Fruit fly (Drosophila melanogaster) whole organism, wandering third instar larva: ENCODE measurements around the gene dysc.

Experiments used
- Abd-B ChIP-seq: fragments of >200 bp; optimal IDR thresholded peaks from 2 replicates; lab custom pipeline; 2017; ENCODE audit warnings: missing biosample characterization, missing genetic modification characterization
- CG32264 ChIP-seq: fragments of 200-800 bp; sonication (Bioruptor generic); optimal IDR thresholded peaks from 2 replicates; lab custom pipeline; 2016; ENCODE audit warnings: missing biosample characterization, missing genetic modification characterization
- Dif ChIP-seq: fragments of 200-275, 200-300 bp; sonication (Bioruptor generic); optimal IDR thresholded peaks from 2 replicates; lab custom pipeline; 2018; ENCODE audit warnings: missing biosample characterization, missing genetic modification characterization; ENCODE audit not compliant: partially characterized antibody
- Hr78 ChIP-seq: fragments of >200 bp; optimal IDR thresholded peaks from 2 replicates; lab custom pipeline; 2017; ENCODE audit warnings: missing biosample characterization, missing genetic modification characterization
- Hr83 ChIP-seq: fragments of 200-300 bp; sonication (Bioruptor generic); optimal IDR thresholded peaks from 2 replicates; lab custom pipeline; 2016; ENCODE audit warnings: missing biosample characterization, mild to moderate bottlenecking, missing genetic modification characterization, moderate library complexity; ENCODE audit not compliant: poor library complexity, severe bottlenecking
- OdsH ChIP-seq: fragments of 200-800 bp; sonication (Bioruptor generic); optimal IDR thresholded peaks from 2 replicates; lab custom pipeline; 2016; ENCODE audit warnings: missing biosample characterization, mild to moderate bottlenecking, missing genetic modification characterization
- brk ChIP-seq: fragments of 200-800 bp; sonication (Bioruptor generic); optimal IDR thresholded peaks from 2 replicates; lab custom pipeline; 2016; ENCODE audit warnings: missing biosample characterization, mild to moderate bottlenecking, missing genetic modification characterization
- dmrt93B ChIP-seq: fragments of 200-800 bp; sonication (Bioruptor generic); optimal IDR thresholded peaks from 2 replicates; lab custom pipeline; 2018; ENCODE audit warnings: missing biosample characterization, mild to moderate bottlenecking, missing genetic modification characterization
- ey ChIP-seq: fragments of 200-800 bp; sonication (Bioruptor generic); optimal IDR thresholded peaks from 2 replicates; lab custom pipeline; 2016; ENCODE audit warnings: missing biosample characterization, missing genetic modification characterization
- foxo ChIP-seq, 2 experiments: fragments of 200-800 bp; sonication (Bioruptor generic); optimal IDR thresholded peaks; 2 replicates in 1 of 2; 3 replicates in 1 of 2; lab custom pipeline; 2016 to 2017; ENCODE audit warnings: missing biosample characterization in 2 of 2, missing genetic modification characterization in 2 of 2
- jim ChIP-seq: fragments of 175-275, 200-325 bp; sonication (Bioruptor generic); optimal IDR thresholded peaks from 2 replicates; lab custom pipeline; 2016; ENCODE audit warnings: missing biosample characterization, mild to moderate bottlenecking, missing genetic modification characterization
- lola ChIP-seq: fragments of >200 bp; optimal IDR thresholded peaks from 2 replicates; lab custom pipeline; 2017; ENCODE audit warnings: missing biosample characterization, missing genetic modification characterization
- usp ChIP-seq: fragments of >200 bp; optimal IDR thresholded peaks from 2 replicates; lab custom pipeline; 2017; ENCODE audit warnings: missing biosample characterization, missing genetic modification characterization

- TF ChIP-seq Dif (no peak), brk (GFP tag; lab: Kevin White, UChicago) (no peak), foxo (GFP tag; optimal IDR thresholded peaks at IDR 0.05; lab: Kevin White, UChicago) (no peak), lola (no peak), Abd-B (GFP tag; lab: Kevin White, UChicago) (no peak), ey (GFP tag; lab: Kevin White, UChicago) (no peak), dmrt93B (GFP tag; lab: Kevin White, UChicago) (no peak), jim (no peak), Hr83 (GFP tag; lab: Kevin White, UChicago) (no peak), OdsH (GFP tag; lab: Kevin White, UChicago) (no peak), usp (GFP tag; lab: Kevin White, UChicago) (no peak), CG32264 (no peak), Hr78 (GFP tag; lab: Kevin White, UChicago) (no peak)
Measured at dm6 chr3L:13900635-13901034, 2.4 kb downstream of the dysc start.
